Worm (Caenorhabditis elegans) whole organism, L3 larva: ENCODE results near the gene tbc-3.

Experiments
- aly-2 ChIP-seq: fragments of 150-350 bp; optimal IDR thresholded peaks from 2 replicates; lab custom pipeline; 2014; ENCODE audit warnings: missing biosample characterization, missing genetic modification characterization
- egl-27 ChIP-seq: sonication (generic microtip); optimal IDR thresholded peaks from 4 replicates; lab custom pipeline; 2017; ENCODE audit warnings: missing biosample characterization, missing genetic modification reagents, missing genetic modification characterization
- lin-15B ChIP-seq: fragments of 150-350 bp; optimal IDR thresholded peaks from 2 replicates; lab custom pipeline; 2014; ENCODE audit warnings: missing biosample characterization, missing genetic modification characterization
- mdl-1 ChIP-seq: fragments of 150-350 bp; optimal IDR thresholded peaks from 2 replicates; lab custom pipeline; 2014; ENCODE audit warnings: missing biosample characterization, missing genetic modification characterization
- nhr-11 ChIP-seq: fragments of 150-350 bp; optimal IDR thresholded peaks from 2 replicates; lab custom pipeline; 2014; ENCODE audit warnings: missing biosample characterization, missing genetic modification characterization
- nhr-237 ChIP-seq: fragments of 150-350 bp; optimal IDR thresholded peaks from 2 replicates; lab custom pipeline; 2014; ENCODE audit warnings: missing biosample characterization, missing genetic modification characterization
- pha-4 ChIP-seq: fragments of 150-350 bp; optimal IDR thresholded peaks from 2 replicates; lab custom pipeline; 2014; ENCODE audit warnings: missing biosample characterization, missing genetic modification reagents, missing genetic modification characterization
- snpc-4 ChIP-seq: fragments of 150-350 bp; optimal IDR thresholded peaks from 2 replicates; lab custom pipeline; 2014; ENCODE audit warnings: missing biosample characterization, missing genetic modification characterization
- tbx-2 ChIP-seq: sonication (generic microtip); optimal IDR thresholded peaks from 2 replicates; lab custom pipeline; 2016; ENCODE audit warnings: mild to moderate bottlenecking, missing genetic modification characterization, missing compliant biosample characterization
- unc-62 ChIP-seq: fragments of 150-350 bp; sonication (generic microtip); optimal IDR thresholded peaks from 4 replicates; lab custom pipeline; 2014; ENCODE audit warnings: missing biosample characterization, missing genetic modification reagents, missing genetic modification characterization
- ztf-11 ChIP-seq: fragments of 150-350 bp; optimal IDR thresholded peaks from 2 replicates; lab custom pipeline; 2014; ENCODE audit warnings: missing biosample characterization, missing genetic modification characterization

DNA sequence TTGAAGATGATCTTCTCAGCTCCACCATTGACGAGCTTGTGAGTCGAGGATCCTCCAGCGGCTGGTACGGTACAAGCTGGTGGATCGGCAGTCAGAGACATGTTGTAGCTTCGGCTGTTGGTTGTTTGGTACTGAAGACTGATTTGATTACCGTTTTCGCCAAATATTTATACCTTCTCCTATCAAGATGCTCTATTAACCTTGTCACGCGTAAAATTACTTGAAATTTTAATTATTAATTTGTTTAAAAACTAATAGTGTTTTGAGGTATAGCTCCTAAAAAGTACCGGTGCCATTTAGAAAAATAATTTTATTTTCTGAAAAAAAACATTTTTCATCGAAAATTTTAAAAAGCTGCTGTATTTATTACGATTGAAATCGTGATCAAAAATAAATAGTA, 47.9 kb upstream of the tbc-3 start, which contains the start of gene ssp-10:
- no peak for TF ChIP-seq ztf-11 (tag; lab: Kevin White, UChicago)
- TF ChIP-seq unc-62 (GFP tag; lab: Kevin White, UChicago): no peak
- no peak for TF ChIP-seq egl-27 (tag; lab: Kevin White, UChicago)
- TF ChIP-seq mdl-1 (tag; lab: Kevin White, UChicago): no peak
- no peak for TF ChIP-seq tbx-2 (tag; lab: Kevin White, UChicago)
- TF ChIP-seq snpc-4: no peak
- TF ChIP-seq pha-4 (tag; lab: Kevin White, UChicago): no peak
- no peak for TF ChIP-seq nhr-237 (tag; lab: Kevin White, UChicago)
- no peak for TF ChIP-seq nhr-11 (tag; lab: Kevin White, UChicago)
- no peak for TF ChIP-seq aly-2 (tag; lab: Kevin White, UChicago)
- no peak for TF ChIP-seq lin-15B (tag; lab: Kevin White, UChicago)
